Fruit fly (Drosophila melanogaster) whole organism, embryonic: ENCODE data around the gene Mgstl.

ENCODE experiments used
- CG10267 ChIP-seq: fragments of 200-800 bp; sonication (Bioruptor generic); optimal IDR thresholded peaks from 2 replicates; lab custom pipeline; 2018; ENCODE audit warnings: missing biosample characterization, mild to moderate bottlenecking, missing genetic modification characterization, moderate library complexity
- CG10321 ChIP-seq: fragments of 200-800 bp; sonication (Bioruptor generic); IDR thresholded peaks from 2 replicates; pipeline ENCODE4 v1.3.6; 2022; ENCODE audit warnings: missing biosample characterization, missing genetic modification characterization
- CG10979 ChIP-seq: fragments of 200-800 bp; sonication (Bioruptor generic); optimal IDR thresholded peaks from 2 replicates; lab custom pipeline; 2018; ENCODE audit warnings: missing biosample characterization, mild to moderate bottlenecking, missing genetic modification characterization, moderate library complexity
- CG11085 ChIP-seq: fragments of 200-800 bp; sonication (Bioruptor generic); IDR thresholded peaks from 2 replicates; pipeline ENCODE4 v1.3.6; 2022; ENCODE audit warnings: missing biosample characterization, missing genetic modification characterization
- CG11560 ChIP-seq: fragments of 200-800 bp; sonication (Bioruptor generic); IDR thresholded peaks from 3 replicates; pipeline ENCODE4 v1.3.6; 2022; ENCODE audit warnings: missing biosample characterization, missing genetic modification characterization
- CG12071 ChIP-seq: fragments of 200-800 bp; sonication (Bioruptor generic); optimal IDR thresholded peaks from 3 replicates; lab custom pipeline; 2018; ENCODE audit warnings: missing biosample characterization, mild to moderate bottlenecking, missing genetic modification characterization
- CG13123 ChIP-seq: fragments of 200-800 bp; sonication (Bioruptor generic); optimal IDR thresholded peaks from 2 replicates; lab custom pipeline; 2016; ENCODE audit warnings: missing biosample characterization, missing genetic modification characterization
- CG18011 ChIP-seq: fragments of 200-800 bp; sonication (Bioruptor generic); optimal IDR thresholded peaks from 2 replicates; lab custom pipeline; 2017; ENCODE audit warnings: missing biosample characterization, missing genetic modification characterization, mild to moderate bottlenecking, moderate library complexity, missing genotype
- CG18619 ChIP-seq: fragments of 200-800 bp; sonication (Bioruptor generic); optimal IDR thresholded peaks from 3 replicates; lab custom pipeline; 2017; ENCODE audit warnings: missing biosample characterization, mild to moderate bottlenecking, missing genetic modification characterization
- CG31441 ChIP-seq: fragments of 200-800 bp; sonication (Bioruptor generic); IDR thresholded peaks from 2 replicates; pipeline ENCODE4 v1.3.6; 2022; ENCODE audit warnings: missing biosample characterization, missing genetic modification characterization
- CG3838 ChIP-seq: fragments of 200-800 bp; sonication (Bioruptor generic); optimal IDR thresholded peaks from 3 replicates; lab custom pipeline; 2016; ENCODE audit warnings: missing biosample characterization, missing genetic modification characterization
- CG4328 ChIP-seq: fragments of 200-800 bp; sonication (Bioruptor generic); optimal IDR thresholded peaks from 3 replicates; lab custom pipeline; 2017; ENCODE audit warnings: missing biosample characterization, missing genetic modification reagents, missing genetic modification characterization
- CG4617 ChIP-seq: fragments of 200-800 bp; sonication (Bioruptor generic); optimal IDR thresholded peaks from 3 replicates; lab custom pipeline; 2016; ENCODE audit warnings: missing biosample characterization, missing genetic modification characterization, borderline replicate concordance
- CG6272 ChIP-seq: fragments of 200-800 bp; sonication (Bioruptor generic); IDR thresholded peaks from 2 replicates; pipeline ENCODE4 v1.3.6; 2022; ENCODE audit warnings: missing biosample characterization, missing genetic modification characterization
- CG6654 ChIP-seq: fragments of 200-800 bp; sonication (Bioruptor generic); optimal IDR thresholded peaks from 2 replicates; lab custom pipeline; 2017; ENCODE audit warnings: missing biosample characterization, mild to moderate bottlenecking, missing genetic modification characterization
- CG7271 ChIP-seq: fragments of 200-800 bp; sonication (Bioruptor generic); optimal IDR thresholded peaks from 2 replicates; lab custom pipeline; 2018; ENCODE audit warnings: missing biosample characterization, mild to moderate bottlenecking, missing genetic modification characterization, moderate library complexity
- CG7556 ChIP-seq: fragments of 200-800 bp; sonication (Bioruptor generic); optimal IDR thresholded peaks from 2 replicates; lab custom pipeline; 2017; ENCODE audit warnings: missing biosample characterization, mild to moderate bottlenecking, missing genetic modification characterization
- CG7963 ChIP-seq: fragments of 200-800 bp; sonication (Bioruptor generic); IDR thresholded peaks from 3 replicates; pipeline ENCODE4 v1.3.6; 2022; ENCODE audit warnings: missing biosample characterization, missing genetic modification characterization; ENCODE audit not compliant: partially characterized antibody
- CG9932 ChIP-seq: fragments of 200-800 bp; sonication (Bioruptor generic); IDR thresholded peaks from 2 replicates; pipeline ENCODE4 v1.3.6; 2022; ENCODE audit warnings: missing biosample characterization, missing genetic modification characterization
- Dek ChIP-seq: fragments of 200-800 bp; sonication (Bioruptor generic); optimal IDR thresholded peaks from 3 replicates; lab custom pipeline; 2019; ENCODE audit warnings: missing biosample characterization, mild to moderate bottlenecking, missing genetic modification characterization, moderate library complexity
- Dfd ChIP-seq, 2 experiments: fragments of >200 bp; optimal IDR thresholded peaks; 2 replicates each; lab custom pipeline; 2017; ENCODE audit warnings: missing biosample characterization in 2 of 2, missing genetic modification characterization in 2 of 2
- E2f1 ChIP-seq: fragments of 200-800 bp; sonication (Bioruptor generic); IDR thresholded peaks from 2 replicates; pipeline ENCODE4 v1.3.6; 2022; ENCODE audit warnings: missing biosample characterization, missing genetic modification characterization
- ERR ChIP-seq: fragments of 200-800 bp; sonication (Bioruptor generic); optimal IDR thresholded peaks from 2 replicates; lab custom pipeline; 2016; ENCODE audit warnings: missing biosample characterization, missing genetic modification characterization
- GATAe ChIP-seq: fragments of 200-800 bp; sonication (Bioruptor generic); conservative IDR thresholded peaks from 2 replicates; pipeline ENCODE4 v1.3.6; 2022; ENCODE audit warnings: missing biosample characterization, missing genetic modification characterization
- HHEX ChIP-seq: fragments of 200-800 bp; sonication (Bioruptor generic); optimal IDR thresholded peaks from 3 replicates; lab custom pipeline; 2017; ENCODE audit warnings: missing biosample characterization, mild to moderate bottlenecking, missing genetic modification characterization, missing genetic modification reagents
- Lim3 ChIP-seq: fragments of 200-800 bp; sonication (Bioruptor generic); IDR thresholded peaks from 2 replicates; pipeline ENCODE4 v1.3.6; 2022; ENCODE audit warnings: missing biosample characterization, missing genetic modification characterization
- MTF-1 ChIP-seq: fragments of 200-800 bp; sonication (Bioruptor generic); optimal IDR thresholded peaks from 2 replicates; lab custom pipeline; 2018; ENCODE audit warnings: missing biosample characterization, mild to moderate bottlenecking, missing genetic modification characterization, borderline replicate concordance
- Med ChIP-seq: fragments of 200-800 bp; sonication (Bioruptor generic); peaks from one replicate; lab custom pipeline; 2016; ENCODE audit warnings: missing biosample characterization, missing genetic modification characterization, mild to moderate bottlenecking, inconsistent platforms, moderate library complexity
- NK7.1 ChIP-seq: fragments of 200-800 bp; sonication (Bioruptor generic); optimal IDR thresholded peaks from 3 replicates; lab custom pipeline; 2016; ENCODE audit warnings: missing biosample characterization, missing genetic modification characterization
- Oaz ChIP-seq: fragments of 200-800 bp; sonication (Bioruptor generic); IDR thresholded peaks from 2 replicates; pipeline ENCODE4 v1.3.6; 2022; ENCODE audit warnings: missing biosample characterization, missing genetic modification characterization
- Pdp1 ChIP-seq, 2 experiments: fragments of 200-800 bp; sonication (Bioruptor generic); optimal IDR thresholded peaks; 3 replicates each; lab custom pipeline; 2016; ENCODE audit warnings: missing biosample characterization in 2 of 2, missing genetic modification characterization in 2 of 2, mild to moderate bottlenecking in 1 of 2, moderate library complexity in 1 of 2
- Sin3A ChIP-seq: fragments of >200 bp; optimal IDR thresholded peaks from 2 replicates; lab custom pipeline; 2018
- Sry-δ ChIP-seq: fragments of 200-800 bp; sonication (Bioruptor generic); optimal IDR thresholded peaks from 2 replicates; lab custom pipeline; 2016; ENCODE audit warnings: missing biosample characterization, missing genetic modification characterization
- cad ChIP-seq: fragments of >200 bp; optimal IDR thresholded peaks from 2 replicates; lab custom pipeline; 2017; ENCODE audit warnings: missing biosample characterization, missing genetic modification characterization
- chn ChIP-seq: fragments of 200-800 bp; sonication (Bioruptor generic); optimal IDR thresholded peaks from 2 replicates; lab custom pipeline; 2016; ENCODE audit warnings: missing biosample characterization, missing genetic modification characterization
- esg ChIP-seq: fragments of 200-800 bp; sonication (Bioruptor generic); conservative IDR thresholded peaks from 2 replicates; pipeline ENCODE4 v1.3.6; 2022; ENCODE audit warnings: missing biosample characterization, missing genetic modification characterization
- hb ChIP-seq: fragments of 200-800 bp; sonication (Bioruptor generic); IDR thresholded peaks from 3 replicates; pipeline ENCODE4 v1.3.6; 2022; ENCODE audit warnings: missing biosample characterization, missing genetic modification characterization; ENCODE audit not compliant: partially characterized antibody
- ken ChIP-seq: fragments of 200-800 bp; sonication (Bioruptor generic); IDR thresholded peaks from 3 replicates; pipeline ENCODE4 v1.3.6; 2022; ENCODE audit warnings: missing biosample characterization, missing genetic modification characterization
- luna ChIP-seq: fragments of 200-800 bp; sonication (Bioruptor generic); optimal IDR thresholded peaks from 2 replicates; lab custom pipeline; 2016; ENCODE audit warnings: missing biosample characterization, missing genetic modification characterization
- mirr ChIP-seq: fragments of 200-800 bp; sonication (Bioruptor generic); optimal IDR thresholded peaks from 3 replicates; lab custom pipeline; 2018; ENCODE audit warnings: missing biosample characterization, mild to moderate bottlenecking, missing genetic modification characterization
- prd ChIP-seq, 3 experiments: fragments of >200 bp in 2 of 3; fragments of 200-800 bp in 1 of 3; sonication (Bioruptor generic) in 1 of 3; optimal IDR thresholded peaks in 2 of 3; IDR thresholded peaks in 1 of 3; 2 replicates in 2 of 3; 3 replicates in 1 of 3; pipeline versions ENCODE4 v1.3.6 to Lab custom; 2017 to 2022; ENCODE audit warnings: missing biosample characterization in 1 of 3, missing genetic modification characterization in 1 of 3
- row ChIP-seq: fragments of 200-800 bp; sonication (Bioruptor generic); IDR thresholded peaks from 3 replicates; pipeline ENCODE4 v1.3.6; 2022; ENCODE audit warnings: missing biosample characterization, missing genetic modification characterization
- slp2 ChIP-seq: fragments of 200-800 bp; sonication (Bioruptor generic); optimal IDR thresholded peaks from 2 replicates; lab custom pipeline; 2016; ENCODE audit warnings: missing biosample characterization, missing genetic modification characterization
- sug ChIP-seq: fragments of 200-800 bp; optimal IDR thresholded peaks from 2 replicates; lab custom pipeline; 2019; ENCODE audit warnings: missing biosample characterization, mild to moderate bottlenecking, missing genetic modification characterization, moderate library complexity
- wek ChIP-seq: fragments of 200-800 bp; sonication (Bioruptor generic); optimal IDR thresholded peaks from 3 replicates; lab custom pipeline; 2018; ENCODE audit warnings: missing biosample characterization, mild to moderate bottlenecking, missing genetic modification characterization, moderate library complexity

Mgstl gene

DNA sequence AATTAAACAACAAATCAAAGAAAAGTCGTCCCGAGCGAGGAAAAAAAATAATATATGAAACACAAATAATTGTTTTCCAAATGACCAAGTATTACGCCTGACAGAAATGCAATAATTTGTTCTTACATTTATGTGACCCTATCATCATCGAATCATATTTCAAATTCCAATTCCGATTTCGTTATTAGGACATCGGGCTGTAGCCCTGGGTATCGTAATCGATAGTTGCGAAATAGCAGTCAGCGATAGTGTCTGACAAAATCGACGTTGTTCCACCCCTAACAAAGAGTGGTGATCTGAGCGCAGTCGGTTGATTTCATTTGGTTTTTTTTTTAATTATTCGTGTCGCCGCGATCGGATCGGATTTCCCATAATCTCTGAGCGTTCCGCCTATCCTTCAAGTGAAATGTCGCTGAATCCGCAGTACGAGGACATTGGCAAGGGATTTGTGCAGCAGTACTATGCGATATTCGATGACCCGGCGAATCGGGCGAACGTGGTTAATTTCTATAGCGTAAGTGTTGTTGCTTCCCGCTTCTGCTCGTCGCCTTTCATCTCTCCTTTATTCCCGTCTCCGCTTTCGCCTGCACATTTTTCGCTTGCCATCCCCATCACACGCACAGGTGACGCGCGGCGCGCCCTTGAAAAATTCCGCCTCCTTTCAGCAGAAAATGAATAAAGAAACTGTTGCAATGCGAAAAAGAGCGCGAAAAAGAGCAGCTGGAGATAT is 6.6 kb upstream of the Mgstl start, which contains the start of gene Ntf-2 (continued):
- TF ChIP-seq wek (no peak), Sry-δ (GFP tag; lab: Kevin White, UChicago) (peak; percentile 94), Lim3 (GFP tag; lab: Robert Waterston, UW) (no peak), CG6272 (GFP tag; lab: Robert Waterston, UW) (no peak), Dfd (GFP tag; optimal IDR thresholded peaks at IDR 0.05; lab: Kevin White, UChicago) (no peak), row (peak; percentile 55), CG11560 (tag; lab: Robert Waterston, UW) (no peak), CG18619 (no peak), CG11085 (GFP tag; lab: Robert Waterston, UW) (no peak), CG7963 (peak; percentile 89), luna (GFP tag; lab: Kevin White, UChicago) (no peak), Pdp1 (GFP tag; optimal IDR thresholded peaks at IDR 0.05; lab: Kevin White, UChicago) (peak in 1 of 2 experiments; percentile 38), CG18011 (GFP tag; lab: Kevin White, UChicago) (no peak), CG9932 (GFP tag; lab: Robert Waterston, UW) (peak; percentile 80), CG10267 (tag; lab: Kevin White, UChicago) (no peak), cad (GFP tag; lab: Kevin White, UChicago) (no peak), ERR (no peak), esg (no peak), CG12071 (GFP tag; lab: Kevin White, UChicago) (no peak), CG7556 (GFP tag; lab: Kevin White, UChicago) (no peak), CG10979 (tag; lab: Kevin White, UChicago) (no peak), hb (GFP tag; lab: Robert Waterston, UW) (peak; percentile 83), MTF-1 (GFP tag; lab: Kevin White, UChicago) (no peak), E2f1 (GFP tag; lab: Robert Waterston, UW) (no peak), mirr (GFP tag; lab: Kevin White, UChicago) (peak; percentile 17), CG31441 (no peak), CG4617 (GFP tag; lab: Kevin White, UChicago) (peak; percentile 30), ken (GFP tag; lab: Robert Waterston, UW) (no peak), NK7.1 (no peak), CG13123 (GFP tag; lab: Kevin White, UChicago) (no peak), Sin3A (peak; percentile 19), Dek (no peak), slp2 (GFP tag; lab: Kevin White, UChicago) (no peak), CG6654 (GFP tag; lab: Kevin White, UChicago) (no peak), Oaz (GFP tag; lab: Robert Waterston, UW) (no peak), CG10321 (GFP tag; lab: Robert Waterston, UW) (no peak), CG7271 (tag; lab: Kevin White, UChicago) (no peak), CG4328 (GFP tag; lab: Kevin White, UChicago) (no peak), GATAe (GFP tag; lab: Robert Waterston, UW) (no peak), CG3838 (GFP tag; lab: Kevin White, UChicago) (no peak), prd (optimal IDR thresholded peaks at IDR 0.05; lab: Kevin White, UChicago) (no peak), prd (GFP tag; IDR thresholded peaks at IDR 0.05; lab: Robert Waterston, UW) (0 out of 3 replicates have a peak, but pooled peaks have one; percentile 11), HHEX (no peak), Med (GFP tag; lab: Kevin White, UChicago) (peak; percentile 75), chn (GFP tag; lab: Kevin White, UChicago) (no peak), sug (tag; lab: Kevin White, UChicago) (no peak)
